Worm (Caenorhabditis elegans) whole organism, L3 larva: ENCODE measurements around the gene T22E5.6.

ENCODE experiments used
- ZK546.5 ChIP-seq: sonication (generic microtip); optimal IDR thresholded peaks from 2 replicates; lab custom pipeline; 2017; ENCODE audit warnings: missing biosample characterization, missing genetic modification characterization
- aly-2 ChIP-seq: fragments of 150-350 bp; optimal IDR thresholded peaks from 2 replicates; lab custom pipeline; 2014; ENCODE audit warnings: missing biosample characterization, missing genetic modification characterization
- ama-1 ChIP-seq: fragments of 150-350 bp; optimal IDR thresholded peaks from 2 replicates; lab custom pipeline; 2018
- ceh-28 ChIP-seq: fragments of 150-350 bp; optimal IDR thresholded peaks from 2 replicates; lab custom pipeline; 2014; ENCODE audit warnings: missing biosample characterization, missing genetic modification reagents, missing genetic modification characterization
- ceh-9 ChIP-seq: sonication (generic microtip); optimal IDR thresholded peaks from 2 replicates; lab custom pipeline; 2018; ENCODE audit warnings: missing biosample characterization, missing genetic modification characterization
- daf-12 ChIP-seq: fragments of 150-350 bp; optimal IDR thresholded peaks from 2 replicates; lab custom pipeline; 2014; ENCODE audit warnings: missing biosample characterization, missing genetic modification reagents, missing genetic modification characterization
- egl-27 ChIP-seq: sonication (generic microtip); optimal IDR thresholded peaks from 4 replicates; lab custom pipeline; 2017; ENCODE audit warnings: missing biosample characterization, missing genetic modification reagents, missing genetic modification characterization
- elt-1 ChIP-seq: fragments of 150-350 bp; optimal IDR thresholded peaks from 2 replicates; lab custom pipeline; 2014; ENCODE audit warnings: missing biosample characterization, missing genetic modification characterization
- elt-2 ChIP-seq: sonication (generic microtip); optimal IDR thresholded peaks from 2 replicates; lab custom pipeline; 2016; ENCODE audit warnings: missing genetic modification reagents, mild to moderate bottlenecking, missing genetic modification characterization, missing compliant biosample characterization
- elt-3 ChIP-seq, 3 experiments: fragments of 150-350 bp in 1 of 3; sonication (generic microtip) in 2 of 3; optimal IDR thresholded peaks; 2 replicates in 2 of 3; 4 replicates in 1 of 3; lab custom pipeline; 2014 to 2017; ENCODE audit warnings: missing biosample characterization in 3 of 3, missing genetic modification characterization in 3 of 3
- eor-1 ChIP-seq, 2 experiments: fragments of 150-350 bp; optimal IDR thresholded peaks; 2 replicates each; lab custom pipeline; 2014 to 2018; ENCODE audit warnings: missing biosample characterization in 2 of 2, missing genetic modification characterization in 2 of 2
- fkh-10 ChIP-seq: sonication (generic microtip); optimal IDR thresholded peaks from 2 replicates; lab custom pipeline; 2017; ENCODE audit warnings: missing biosample characterization, missing genetic modification reagents, missing genetic modification characterization
- fos-1 ChIP-seq: fragments of 150-350 bp; optimal IDR thresholded peaks from 2 replicates; lab custom pipeline; 2014; ENCODE audit warnings: missing biosample characterization, missing genetic modification characterization
- lin-15B ChIP-seq: fragments of 150-350 bp; optimal IDR thresholded peaks from 2 replicates; lab custom pipeline; 2014; ENCODE audit warnings: missing biosample characterization, missing genetic modification characterization
- lsy-12 ChIP-seq: sonication (generic microtip); optimal IDR thresholded peaks from 2 replicates; lab custom pipeline; 2016; ENCODE audit warnings: mild to moderate bottlenecking, missing genetic modification characterization, missing compliant biosample characterization
- mdl-1 ChIP-seq: fragments of 150-350 bp; optimal IDR thresholded peaks from 2 replicates; lab custom pipeline; 2014; ENCODE audit warnings: missing biosample characterization, missing genetic modification characterization
- mml-1 ChIP-seq: fragments of 150-350 bp; sonication (generic microtip); optimal IDR thresholded peaks from 3 replicates; lab custom pipeline; 2014; ENCODE audit warnings: missing biosample characterization, missing genetic modification characterization
- nfya-1 ChIP-seq: sonication (generic microtip); optimal IDR thresholded peaks from 2 replicates; lab custom pipeline; 2017; ENCODE audit warnings: missing genetic modification characterization, mild to moderate bottlenecking, missing compliant biosample characterization, antibody characterized with exemption, moderate library complexity; ENCODE audit not compliant: insufficient read depth
- nhr-11 ChIP-seq: fragments of 150-350 bp; optimal IDR thresholded peaks from 2 replicates; lab custom pipeline; 2014; ENCODE audit warnings: missing biosample characterization, missing genetic modification characterization
- nhr-12 ChIP-seq: fragments of 150-350 bp; optimal IDR thresholded peaks from 2 replicates; lab custom pipeline; 2014; ENCODE audit warnings: missing biosample characterization, missing genetic modification characterization
- nhr-23 ChIP-seq: fragments of 150-350 bp; optimal IDR thresholded peaks from 2 replicates; lab custom pipeline; 2014; ENCODE audit warnings: missing biosample characterization, missing genetic modification reagents, missing genetic modification characterization
- nhr-25 ChIP-seq: sonication (generic microtip); optimal IDR thresholded peaks from 2 replicates; lab custom pipeline; 2017; ENCODE audit warnings: missing biosample characterization, missing genetic modification characterization
- nhr-43 ChIP-seq: sonication (generic microtip); optimal IDR thresholded peaks from 2 replicates; lab custom pipeline; 2016; ENCODE audit warnings: mild to moderate bottlenecking, missing genetic modification characterization, missing compliant biosample characterization; ENCODE audit not compliant: poor library complexity, severe bottlenecking
- nhr-76 ChIP-seq: fragments of 150-350 bp; sonication (generic microtip); optimal IDR thresholded peaks from 5 replicates; lab custom pipeline; 2014; ENCODE audit warnings: missing biosample characterization, missing genetic modification characterization
- nhr-77 ChIP-seq: fragments of 150-350 bp; optimal IDR thresholded peaks from 2 replicates; lab custom pipeline; 2014; ENCODE audit warnings: missing biosample characterization, missing genetic modification characterization
- pha-4 ChIP-seq: fragments of 150-350 bp; optimal IDR thresholded peaks from 2 replicates; lab custom pipeline; 2014; ENCODE audit warnings: missing biosample characterization, missing genetic modification reagents, missing genetic modification characterization
- pqm-1 ChIP-seq: fragments of 150-350 bp; optimal IDR thresholded peaks from 2 replicates; lab custom pipeline; 2017; ENCODE audit warnings: missing biosample characterization, missing genetic modification characterization, inconsistent platforms
- sea-2 ChIP-seq: fragments of 150-350 bp; sonication (generic microtip); optimal IDR thresholded peaks from 4 replicates; lab custom pipeline; 2014; ENCODE audit warnings: missing biosample characterization, missing genetic modification reagents, missing genetic modification characterization
- snpc-4 ChIP-seq: fragments of 150-350 bp; optimal IDR thresholded peaks from 2 replicates; lab custom pipeline; 2014; ENCODE audit warnings: missing biosample characterization, missing genetic modification characterization
- unc-62 ChIP-seq: fragments of 150-350 bp; sonication (generic microtip); optimal IDR thresholded peaks from 4 replicates; lab custom pipeline; 2014; ENCODE audit warnings: missing biosample characterization, missing genetic modification reagents, missing genetic modification characterization
- zag-1 ChIP-seq: fragments of 150-350 bp; optimal IDR thresholded peaks from 2 replicates; lab custom pipeline; 2014; ENCODE audit warnings: missing biosample characterization, missing genetic modification characterization

The T22E5.6 gene

ce11 chrX:6408286-6408685 is 7.9 kb downstream of the T22E5.6 start:
- TF ChIP-seq elt-2 (tag; lab: Kevin White, UChicago) (peak; percentile 74), pqm-1 (tag; lab: Kevin White, UChicago) (peak; percentile 33), nhr-43 (tag; lab: Kevin White, UChicago) (no peak), pha-4 (tag; lab: Kevin White, UChicago) (peak; percentile 17), nhr-12 (no peak)
- TF ChIP-seq, all 47 proteins: peak for 3

- no peak for TF ChIP-seq nhr-25 (tag; lab: Kevin White, UChicago)
- TF ChIP-seq unc-62 (GFP tag; lab: Kevin White, UChicago) = no peak
- TF ChIP-seq fos-1 (tag; lab: Kevin White, UChicago) = no peak
- no peak for TF ChIP-seq nhr-77 (tag; lab: Kevin White, UChicago)
- TF ChIP-seq sea-2 (GFP tag; lab: Kevin White, UChicago) = no peak
- TF ChIP-seq zag-1 (tag; lab: Kevin White, UChicago) = no peak
- TF ChIP-seq, all 47 proteins: peak for 0
Measured at ce11 chrX:6407805-6408204, 8.4 kb downstream of the T22E5.6 start.

ce11 chrX:6405905-6406304 is 10.3 kb downstream of the T22E5.6 start:
- no peak for TF ChIP-seq snpc-4 (tag; lab: Kevin White, UChicago)
- no peak for TF ChIP-seq pqm-1 (tag; lab: Kevin White, UChicago)
- TF ChIP-seq mml-1 (tag; lab: Kevin White, UChicago) = no peak
- no peak for TF ChIP-seq nfya-1 (tag; lab: Kevin White, UChicago)
- no peak for TF ChIP-seq eor-1 (tag; optimal IDR thresholded peaks at IDR 0.05; lab: Kevin White, UChicago)
- TF ChIP-seq elt-1 = no peak
- TF ChIP-seq fkh-10 = no peak
- no peak for TF ChIP-seq nhr-76
- no peak for TF ChIP-seq mdl-1 (tag; lab: Kevin White, UChicago)
- TF ChIP-seq lin-15B (tag; lab: Kevin White, UChicago) = no peak
- no peak for TF ChIP-seq ceh-28 (tag; lab: Kevin White, UChicago)
- no peak for TF ChIP-seq nhr-11 (tag; lab: Kevin White, UChicago)
- TF ChIP-seq sea-2 (GFP tag; lab: Kevin White, UChicago) = no peak
- TF ChIP-seq lsy-12 = no peak

ce11 chrX:6403122-6403521 is 13.1 kb downstream of the T22E5.6 start, which contains the start of gene glt-4:
Gene glt-4 (plus strand): TSS chrX:6403422.
- no peak for TF ChIP-seq egl-27
- TF ChIP-seq aly-2 = no peak
- TF ChIP-seq lsy-12 = no peak
- TF ChIP-seq nhr-23 (tag; lab: Kevin White, UChicago) = no peak
- TF ChIP-seq ceh-9 (tag; lab: Kevin White, UChicago) = no peak
- TF ChIP-seq sea-2 (GFP tag; lab: Kevin White, UChicago) = no peak
- TF ChIP-seq daf-12 (tag; lab: Kevin White, UChicago) = no peak
- TF ChIP-seq nhr-43 (tag; lab: Kevin White, UChicago) = no peak
- TF ChIP-seq ZK546.5 = no peak

ce11 chrX:6399450-6399849 is 16.8 kb downstream of the T22E5.6 start:
- peak; percentile 10 for TF ChIP-seq nfya-1 (tag; lab: Kevin White, UChicago)
- no peak for TF ChIP-seq nhr-77 (tag; lab: Kevin White, UChicago)

ce11 chrX:6391491-6391890 is 24.7 kb downstream of the T22E5.6 start, which contains the start of gene igcm-2:
Gene igcm-2 (minus strand): TSS chrX:6391591.
- no peak for TF ChIP-seq elt-3 (tag; optimal IDR thresholded peaks at IDR 0.05; lab: Kevin White, UChicago)
- TF ChIP-seq nfya-1 (tag; lab: Kevin White, UChicago) = no peak
- TF ChIP-seq elt-2 (tag; lab: Kevin White, UChicago) = no peak
- no peak for TF ChIP-seq ama-1 (lab: Kevin White, UChicago)
